Fruit fly (Drosophila melanogaster): ENCODE results near the gene CG11369.
A peak's percentile ranks its signal among the peaks of the same experiment; 100 is the strongest.

The CG11369 gene

DNA sequence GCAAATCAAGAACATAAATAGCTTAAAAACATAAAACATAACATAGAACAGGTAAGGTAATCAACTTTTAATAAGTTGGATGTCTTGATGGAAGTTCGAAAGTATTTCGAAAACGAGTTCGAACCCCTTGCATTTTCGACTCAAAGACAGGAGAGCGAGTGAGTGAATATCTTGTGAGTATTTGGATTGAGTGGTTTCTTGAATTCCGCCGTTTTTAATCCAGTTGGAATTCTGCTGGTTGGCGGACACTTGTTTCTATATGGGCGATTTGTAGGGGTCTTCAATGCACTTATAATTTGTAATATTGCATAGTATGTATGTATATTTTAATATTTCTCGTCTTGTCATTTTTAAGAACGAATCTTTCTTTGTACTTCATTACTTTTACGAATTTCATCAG is 32.3 kb downstream of the CG11369 start:
- TF ChIP-seq insv (GFP tag; optimal IDR thresholded peaks at IDR 0.05) (peak in 1 of 2 experiments; percentile 73), z (GFP tag; IDR thresholded peaks at IDR 0.05) (peak; percentile 95), nerfin-1 (tag; optimal IDR thresholded peaks at IDR 0.05) (peak; percentile 38), esg (GFP tag; conservative IDR thresholded peaks at IDR 0.05) (no peak)

DNA sequence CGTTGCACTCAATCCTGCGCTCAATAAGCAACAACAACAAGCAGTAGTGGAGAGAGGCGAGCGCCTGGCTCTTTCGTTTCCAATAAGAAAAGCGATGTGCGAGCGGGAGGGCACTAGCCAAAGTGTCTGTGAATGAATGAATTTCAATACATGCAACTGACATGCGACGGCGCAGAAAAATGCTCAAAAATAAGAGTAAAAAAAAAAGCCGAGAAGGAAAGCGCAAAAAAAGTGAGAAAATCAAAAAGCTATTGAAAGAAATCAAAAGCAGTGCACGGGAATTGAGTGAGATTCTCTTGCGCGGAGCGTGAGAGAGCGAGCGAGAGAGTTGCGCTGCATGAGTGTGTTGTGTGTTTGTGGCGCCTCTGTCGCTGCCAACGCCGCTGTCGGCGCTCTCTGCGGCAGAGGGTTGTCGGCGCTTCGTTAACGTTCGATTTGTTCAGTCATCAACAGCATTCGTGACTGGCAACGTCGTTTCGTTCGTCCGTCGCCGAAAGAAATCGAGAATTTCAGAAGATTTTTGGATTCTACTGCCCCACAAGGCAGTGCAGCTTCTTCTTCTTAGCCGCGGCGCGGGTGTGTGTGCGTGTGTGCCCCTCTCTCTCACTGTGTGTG is 34.0 kb downstream of the CG11369 start, which contains the start of gene ct:
TSS of gene ct (plus strand) at position 438 of the 615 bp plus-strand sequence.
- TF ChIP-seq MTF-1 (GFP tag; optimal IDR thresholded peaks at IDR 0.05; ENCODE audit: borderline replicate concordance) = no peak
- peak; percentile 42; the same call in 1 of the 2 replicates for TF ChIP-seq CG13287 (GFP tag; IDR thresholded peaks at IDR 0.05; ENCODE audit: partially characterized antibody)
- TF ChIP-seq Lim3 (GFP tag; IDR thresholded peaks at IDR 0.05) = no peak
- TF ChIP-seq Nf-YC (tag; optimal IDR thresholded peaks at IDR 0.05) = peak; percentile 77
- TF ChIP-seq pnt (GFP tag; optimal IDR thresholded peaks at IDR 0.05) = no peak
- TF ChIP-seq CG17912 (GFP tag; optimal IDR thresholded peaks at IDR 0.05) = no peak
- TF ChIP-seq CG12071 (GFP tag; optimal IDR thresholded peaks at IDR 0.05) = no peak
- TF ChIP-seq Nf-YA (GFP tag; IDR thresholded peaks at IDR 0.05) = no peak
- peak; percentile 16 for TF ChIP-seq gcm (GFP tag; optimal IDR thresholded peaks at IDR 0.05)
- peak; percentile 49; the same call in 1 of the 3 replicates for TF ChIP-seq mld (GFP tag; IDR thresholded peaks at IDR 0.05; ENCODE audit: partially characterized antibody)
- peak; percentile 98 for TF ChIP-seq z (GFP tag; IDR thresholded peaks at IDR 0.05)
- TF ChIP-seq CG8924 (tag; optimal IDR thresholded peaks at IDR 0.05) = peak; percentile 17
- TF ChIP-seq CG14441 (GFP tag; IDR thresholded peaks at IDR 0.05) = no peak
- peak; percentile 81 for TF ChIP-seq sens (GFP tag)
- TF ChIP-seq gfzf (GFP tag; optimal IDR thresholded peaks at IDR 0.05) = no peak
- no peak for TF ChIP-seq CG2116 (GFP tag; optimal IDR thresholded peaks at IDR 0.05)
- TF ChIP-seq Elba2 (GFP tag; optimal IDR thresholded peaks at IDR 0.05) = peak; percentile 79
- no peak for TF ChIP-seq Ets97D (GFP tag; optimal IDR thresholded peaks at IDR 0.05)
- TF ChIP-seq Optix (GFP tag; IDR thresholded peaks at IDR 0.05) = no peak
- peak; percentile 24 for TF ChIP-seq nerfin-1 (tag; optimal IDR thresholded peaks at IDR 0.05)
- TF ChIP-seq bbx (GFP tag; IDR thresholded peaks at IDR 0.05; ENCODE audit: partially characterized antibody) = peak; percentile 61; the same call in 1 of the 2 replicates
- no peak for TF ChIP-seq salm (tag; optimal IDR thresholded peaks at IDR 0.05)
- no peak for TF ChIP-seq nau (GFP tag; optimal IDR thresholded peaks at IDR 0.05)
- TF ChIP-seq nom (GFP tag; optimal IDR thresholded peaks at IDR 0.05) = peak; percentile 89
- TF ChIP-seq CG14050 (GFP tag; IDR thresholded peaks at IDR 0.05) = no peak
- TF ChIP-seq sob (GFP tag; IDR thresholded peaks at IDR 0.05) = no peak
- TF ChIP-seq CG17802 (tag; optimal IDR thresholded peaks at IDR 0.05) = no peak
- peak; percentile 18 for TF ChIP-seq lbe (GFP tag; optimal IDR thresholded peaks at IDR 0.05)
- TF ChIP-seq chm (GFP tag; IDR thresholded peaks at IDR 0.05) = peak; percentile 79
- no peak for TF ChIP-seq CG18619 (GFP tag; optimal IDR thresholded peaks at IDR 0.05)
- no peak for TF ChIP-seq Hand (GFP tag; optimal IDR thresholded peaks at IDR 0.05)
- TF ChIP-seq insv (GFP tag; optimal IDR thresholded peaks at IDR 0.05) = peak; percentile 88 to 94
- TF ChIP-seq CG4360 (GFP tag; IDR thresholded peaks at IDR 0.05) = peak; percentile 93
- TF ChIP-seq en (GFP tag; optimal IDR thresholded peaks at IDR 0.05) = no peak
- TF ChIP-seq ato (GFP tag; IDR thresholded peaks at IDR 0.05; ENCODE audit: partially characterized antibody) = peak; percentile 39; the same call in 1 of the 2 replicates
- TF ChIP-seq bsh (GFP tag; optimal IDR thresholded peaks at IDR 0.05) = peak in 1 of 2 experiments; percentile 90
- TF ChIP-seq CG7928 (GFP tag; optimal IDR thresholded peaks at IDR 0.05) = no peak
- no peak for TF ChIP-seq CG10979 (tag; optimal IDR thresholded peaks at IDR 0.05)
- peak; percentile 86 for TF ChIP-seq Deaf1 (tag; optimal IDR thresholded peaks at IDR 0.05)
- peak; percentile 14 for TF ChIP-seq jing (GFP tag; optimal IDR thresholded peaks at IDR 0.05)
- TF ChIP-seq D (optimal IDR thresholded peaks at IDR 0.05) = no peak
- TF ChIP-seq D (GFP tag; optimal IDR thresholded peaks at IDR 0.05) = no peak
- TF ChIP-seq dmrt99B (tag; optimal IDR thresholded peaks at IDR 0.05) = no peak
- TF ChIP-seq CG4404 (GFP tag; IDR thresholded peaks at IDR 0.05) = no peak
- 0 out of 3 replicates have a peak, but pooled peaks have one; percentile 43 for TF ChIP-seq CG34224 (GFP tag; IDR thresholded peaks at IDR 0.05; ENCODE audit: partially characterized antibody)
- no peak for TF ChIP-seq dm (GFP tag; optimal IDR thresholded peaks at IDR 0.05)
